Fruit fly (Drosophila melanogaster) whole organism, prepupa: Measurements from ENCODE around the gene CG17646.
A peak's percentile ranks its signal among the peaks of the same experiment; 100 is the strongest.

ENCODE experiments used
- Blimp-1 ChIP-seq: fragments of 200-800 bp; sonication (Bioruptor generic); optimal IDR thresholded peaks from 3 replicates; lab custom pipeline; 2017; ENCODE audit warnings: missing biosample characterization, missing genetic modification characterization, mild to moderate bottlenecking, moderate library complexity, missing genetic modification reagents
- CG1621 ChIP-seq: fragments of 200-800 bp; sonication (Bioruptor generic); optimal IDR thresholded peaks from 3 replicates; lab custom pipeline; 2018; ENCODE audit warnings: missing biosample characterization, mild to moderate bottlenecking, missing genetic modification characterization
- CG16779 ChIP-seq: fragments of 200-800 bp; sonication (Bioruptor generic); optimal IDR thresholded peaks from 3 replicates; lab custom pipeline; 2017; ENCODE audit warnings: missing biosample characterization, mild to moderate bottlenecking, missing genetic modification characterization
- CG34406 ChIP-seq: fragments of 200-800 bp; sonication (Bioruptor generic); optimal IDR thresholded peaks from 3 replicates; lab custom pipeline; 2016; ENCODE audit warnings: missing biosample characterization, missing genetic modification characterization
- CG6792 ChIP-seq: fragments of 200-800 bp; sonication (Bioruptor generic); optimal IDR thresholded peaks from 3 replicates; lab custom pipeline; 2016; ENCODE audit warnings: missing biosample characterization, missing genetic modification characterization
- OdsH ChIP-seq: fragments of 200-800 bp; sonication (Bioruptor generic); optimal IDR thresholded peaks from 3 replicates; lab custom pipeline; 2016; ENCODE audit warnings: missing biosample characterization, missing genetic modification characterization
- Sox102F ChIP-seq: fragments of 200-800 bp; sonication (Bioruptor generic); optimal IDR thresholded peaks from 2 replicates; lab custom pipeline; 2016; ENCODE audit warnings: missing biosample characterization, mild to moderate bottlenecking, missing genetic modification characterization
- lz ChIP-seq: fragments of 200-800 bp; sonication (Bioruptor generic); optimal IDR thresholded peaks from 3 replicates; lab custom pipeline; 2016; ENCODE audit warnings: missing biosample characterization, missing genetic modification characterization
- topi ChIP-seq: fragments of 200-800 bp; sonication (Bioruptor generic); optimal IDR thresholded peaks from 3 replicates; lab custom pipeline; 2016; ENCODE audit warnings: missing biosample characterization, missing genetic modification characterization

DNA sequence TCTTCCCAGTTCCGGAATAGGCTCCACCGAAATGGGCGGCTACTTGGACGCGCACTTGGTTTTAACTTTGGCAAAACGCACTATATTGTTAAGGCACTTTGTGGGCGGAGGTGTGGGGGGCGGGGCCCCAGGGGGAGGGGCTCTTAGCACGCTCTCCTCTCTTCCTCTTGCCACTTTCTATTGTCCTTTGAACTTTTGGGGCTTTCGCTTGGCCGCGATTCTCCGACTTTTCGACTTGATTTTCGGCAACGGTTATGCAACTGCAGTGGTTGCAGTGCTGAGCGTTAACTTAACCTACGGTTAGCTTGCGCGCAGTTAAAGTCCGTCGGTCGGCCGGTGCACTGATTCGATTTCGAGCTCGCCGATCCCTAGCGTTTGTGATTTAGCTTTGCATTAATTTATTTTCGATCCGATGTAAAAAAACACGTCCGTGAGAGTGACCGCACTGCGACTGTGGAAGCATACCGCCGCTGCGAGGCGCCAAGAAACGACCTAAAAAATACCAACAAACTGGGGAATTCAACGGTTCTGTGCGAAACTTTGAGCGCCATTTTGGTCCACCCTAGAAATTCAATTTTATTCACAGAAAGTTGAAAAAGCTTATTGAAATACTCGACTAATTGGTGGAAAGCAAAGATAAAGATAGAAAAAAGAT is 8.3 kb upstream of the CG17646 start, which contains the start of gene Rim2:
- TF ChIP-seq CG34406 (GFP tag; lab: Kevin White, UChicago) (no peak), CG6792 (GFP tag; lab: Kevin White, UChicago) (no peak), OdsH (GFP tag; lab: Kevin White, UChicago) (no peak), CG1621 (tag; lab: Kevin White, UChicago) (no peak), Blimp-1 (GFP tag; lab: Kevin White, UChicago) (no peak), Sox102F (no peak), lz (GFP tag; lab: Kevin White, UChicago) (peak; percentile 32), topi (no peak), CG16779 (tag; lab: Kevin White, UChicago) (peak; percentile 24)
